Worm (Caenorhabditis elegans) whole organism, L3 larva: ENCODE data around the gene F14H12.7.

Source experiments
- elt-3 ChIP-seq, 3 experiments: fragments of 150-350 bp in 1 of 3; sonication (generic microtip) in 2 of 3; optimal IDR thresholded peaks; 2 replicates in 2 of 3; 4 replicates in 1 of 3; lab custom pipeline; 2014 to 2017; ENCODE audit warnings: missing biosample characterization in 3 of 3, missing genetic modification characterization in 3 of 3
- fkh-10 ChIP-seq: sonication (generic microtip); optimal IDR thresholded peaks from 2 replicates; lab custom pipeline; 2017; ENCODE audit warnings: missing biosample characterization, missing genetic modification reagents, missing genetic modification characterization
- fos-1 ChIP-seq: fragments of 150-350 bp; optimal IDR thresholded peaks from 2 replicates; lab custom pipeline; 2014; ENCODE audit warnings: missing biosample characterization, missing genetic modification characterization
- nfya-1 ChIP-seq: sonication (generic microtip); optimal IDR thresholded peaks from 2 replicates; lab custom pipeline; 2017; ENCODE audit warnings: missing genetic modification characterization, mild to moderate bottlenecking, missing compliant biosample characterization, antibody characterized with exemption, moderate library complexity; ENCODE audit not compliant: insufficient read depth
- nhr-11 ChIP-seq: fragments of 150-350 bp; optimal IDR thresholded peaks from 2 replicates; lab custom pipeline; 2014; ENCODE audit warnings: missing biosample characterization, missing genetic modification characterization
- nhr-76 ChIP-seq: fragments of 150-350 bp; sonication (generic microtip); optimal IDR thresholded peaks from 5 replicates; lab custom pipeline; 2014; ENCODE audit warnings: missing biosample characterization, missing genetic modification characterization
- nhr-77 ChIP-seq: fragments of 150-350 bp; optimal IDR thresholded peaks from 2 replicates; lab custom pipeline; 2014; ENCODE audit warnings: missing biosample characterization, missing genetic modification characterization
- skn-1 ChIP-seq: fragments of 150-350 bp; optimal IDR thresholded peaks from 2 replicates; lab custom pipeline; 2014; ENCODE audit warnings: missing biosample characterization, missing genetic modification characterization
- ztf-11 ChIP-seq: fragments of 150-350 bp; optimal IDR thresholded peaks from 2 replicates; lab custom pipeline; 2014; ENCODE audit warnings: missing biosample characterization, missing genetic modification characterization

ce11 chrX:4371413-4371812 lies 9.0 kb upstream of the F14H12.7 start, which contains the start of gene R160.13:
- no peak for TF ChIP-seq ztf-11
- TF ChIP-seq fkh-10 (GFP tag; lab: Kevin White, UChicago): no peak
- TF ChIP-seq nfya-1 (tag; lab: Kevin White, UChicago): no peak
- TF ChIP-seq nhr-77 (tag; lab: Kevin White, UChicago): no peak
- no peak for TF ChIP-seq nhr-11 (tag; lab: Kevin White, UChicago)
- no peak for TF ChIP-seq skn-1
- TF ChIP-seq nhr-76 (tag; lab: Kevin White, UChicago): no peak
- no peak for TF ChIP-seq fos-1 (tag; lab: Kevin White, UChicago)
- TF ChIP-seq elt-3 (tag; optimal IDR thresholded peaks at IDR 0.05; lab: Kevin White, UChicago): no peak
